Fruit fly (Drosophila melanogaster) S2 (cell line): ENCODE results near the gene CG1428.

Experiments
- CG8478 ChIP-seq: fragments of >200 bp; optimal IDR thresholded peaks from 2 replicates; lab custom pipeline; 2018
- CTCF ChIP-seq, 2 experiments: fragments of >200 bp; optimal IDR thresholded peaks; 2 replicates each; lab custom pipeline; 2018

- TF ChIP-seq CG8478 (lab: Kevin White, UChicago) (no peak), CTCF (optimal IDR thresholded peaks at IDR 0.05; lab: Kevin White, UChicago) (no peak)
Observed at dm6 chr2L:21885502-21885901, 20.6 kb upstream of the CG1428 start.
